Worm (Caenorhabditis elegans) whole organism, early embryonic: ENCODE data around the gene F59B2.14.

Experiments
- B0310.2 ChIP-seq: sonication (generic microtip); optimal IDR thresholded peaks from 2 replicates; lab custom pipeline; 2016; ENCODE audit warnings: mild to moderate bottlenecking, missing genetic modification characterization, missing compliant biosample characterization
- F13C5.2 ChIP-seq: sonication (generic microtip); optimal IDR thresholded peaks from 2 replicates; lab custom pipeline; 2017; ENCODE audit warnings: mild to moderate bottlenecking, missing genetic modification characterization, inconsistent platforms, missing compliant biosample characterization
- aly-1 ChIP-seq: sonication (generic microtip); optimal IDR thresholded peaks from 2 replicates; lab custom pipeline; 2016; ENCODE audit warnings: missing genetic modification characterization, missing compliant biosample characterization
- ama-1 ChIP-seq: fragments of 150-350 bp; optimal IDR thresholded peaks from 2 replicates; lab custom pipeline; 2014
- ceh-13 ChIP-seq: fragments of 200-800 bp; sonication (Bioruptor generic); optimal IDR thresholded peaks from 2 replicates; lab custom pipeline; 2018; ENCODE audit warnings: mild to moderate bottlenecking, missing genetic modification characterization, missing compliant biosample characterization
- ets-7 ChIP-seq: sonication (generic microtip); optimal IDR thresholded peaks from 2 replicates; lab custom pipeline; 2016; ENCODE audit warnings: missing genotype, missing genetic modification characterization, missing compliant biosample characterization
- flt-1 ChIP-seq: fragments of 200-800 bp; sonication (Bioruptor generic); IDR thresholded peaks from 2 replicates; pipeline ENCODE4 v1.3.6; 2022; ENCODE audit warnings: missing genetic modification characterization, missing compliant biosample characterization
- hmg-4 ChIP-seq: fragments of 200-800 bp; sonication (Bioruptor generic); optimal IDR thresholded peaks from 2 replicates; lab custom pipeline; 2018; ENCODE audit warnings: mild to moderate bottlenecking, missing genetic modification characterization, missing compliant biosample characterization
- sea-1 ChIP-seq: fragments of 200-800 bp; sonication (Bioruptor generic); conservative IDR thresholded peaks from 2 replicates; pipeline ENCODE4 v1.3.6; 2022; ENCODE audit warnings: missing genetic modification characterization, missing compliant biosample characterization
- tbx-37 ChIP-seq: fragments of 200-800 bp; sonication (Bioruptor generic); conservative IDR thresholded peaks from 2 replicates; pipeline ENCODE4 v1.3.6; 2022; ENCODE audit warnings: missing genetic modification reagents, missing genetic modification characterization, missing compliant biosample characterization

ce11 chrIII:8984412-8984811 lies 38.0 kb downstream of the F59B2.14 start:
- no peak for TF ChIP-seq sea-1 (GFP tag; lab: Robert Waterston, UW)
- TF ChIP-seq ets-7 (tag; lab: Kevin White, UChicago): no peak
- no peak for TF ChIP-seq hmg-4 (GFP tag; lab: Kevin White, UChicago)
- no peak for TF ChIP-seq aly-1
- no peak for TF ChIP-seq ama-1 (lab: Kevin White, UChicago)
- no peak for TF ChIP-seq B0310.2
- no peak for TF ChIP-seq flt-1 (GFP tag; lab: Robert Waterston, UW)
- no peak for TF ChIP-seq tbx-37 (GFP tag; lab: Robert Waterston, UW)
- TF ChIP-seq ceh-13 (GFP tag; lab: Kevin White, UChicago): no peak
- no peak for TF ChIP-seq F13C5.2 (tag; lab: Kevin White, UChicago)
